Worm (Caenorhabditis elegans) whole organism, L3 larva: Measurements from ENCODE around the gene fut-4.

Source experiments
- ceh-28 ChIP-seq: fragments of 150-350 bp; optimal IDR thresholded peaks from 2 replicates; lab custom pipeline; 2014; ENCODE audit warnings: missing biosample characterization, missing genetic modification reagents, missing genetic modification characterization
- mdl-1 ChIP-seq: fragments of 150-350 bp; optimal IDR thresholded peaks from 2 replicates; lab custom pipeline; 2014; ENCODE audit warnings: missing biosample characterization, missing genetic modification characterization

DNA sequence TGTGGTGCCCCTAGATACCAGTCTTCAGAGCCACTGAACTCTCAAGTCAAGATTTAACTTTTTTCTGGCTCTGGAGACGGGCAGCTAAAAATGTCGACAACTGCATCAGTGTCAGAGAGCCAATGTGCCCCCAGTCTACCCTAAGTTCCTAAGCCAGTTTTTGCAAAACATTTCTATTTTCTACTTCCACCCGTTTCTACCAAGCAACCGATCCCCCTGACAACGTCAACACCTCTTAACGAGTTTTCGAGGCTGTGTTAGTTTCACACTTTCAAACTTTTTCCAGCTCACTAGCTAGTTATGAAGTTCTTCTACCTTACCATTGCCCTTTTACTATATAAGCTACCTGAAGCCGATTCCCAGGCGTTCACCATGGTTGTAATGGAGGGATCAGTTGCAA is 41.9 kb upstream of the fut-4 start, which contains the start of gene Y110A2AL.5:
- TF ChIP-seq ceh-28 (no peak), mdl-1 (tag; lab: Kevin White, UChicago) (no peak)
